Fruit fly (Drosophila melanogaster) whole organism, embryonic: ENCODE data around the gene GAPsec.

Source experiments
- C15 ChIP-seq: fragments of 200-800 bp; sonication (Bioruptor generic); IDR thresholded peaks from 3 replicates; pipeline ENCODE4 v1.3.6; 2022; ENCODE audit warnings: missing biosample characterization, missing genetic modification characterization
- CG10959 ChIP-seq: fragments of 200-800 bp; sonication (Bioruptor generic); IDR thresholded peaks from 2 replicates; pipeline ENCODE4 v1.3.6; 2022; ENCODE audit warnings: missing biosample characterization, missing genetic modification characterization
- CG12942 ChIP-seq: fragments of 200-800 bp; sonication (Bioruptor generic); optimal IDR thresholded peaks from 3 replicates; lab custom pipeline; 2016; ENCODE audit warnings: missing biosample characterization, missing genetic modification characterization
- CG18011 ChIP-seq: fragments of 200-800 bp; sonication (Bioruptor generic); optimal IDR thresholded peaks from 2 replicates; lab custom pipeline; 2017; ENCODE audit warnings: missing biosample characterization, missing genetic modification characterization, mild to moderate bottlenecking, moderate library complexity, missing genotype
- CG2712 ChIP-seq: fragments of 200-800 bp; optimal IDR thresholded peaks from 3 replicates; lab custom pipeline; 2019; ENCODE audit warnings: missing biosample characterization, mild to moderate bottlenecking, missing genetic modification characterization, moderate library complexity
- CG30020 ChIP-seq: fragments of 200-800 bp; optimal IDR thresholded peaks from 2 replicates; lab custom pipeline; 2019; ENCODE audit warnings: missing biosample characterization, mild to moderate bottlenecking, missing genetic modification characterization, moderate library complexity
- CG32772 ChIP-seq: fragments of 200-800 bp; sonication (Bioruptor generic); IDR thresholded peaks from 2 replicates; pipeline ENCODE4 v1.3.6; 2022; ENCODE audit warnings: missing biosample characterization, missing genetic modification characterization
- CG33213 ChIP-seq: fragments of 200-800 bp; sonication (Bioruptor generic); optimal IDR thresholded peaks from 3 replicates; lab custom pipeline; 2016; ENCODE audit warnings: missing biosample characterization, missing genetic modification characterization
- CG4404 ChIP-seq: fragments of 200-800 bp; sonication (Bioruptor generic); IDR thresholded peaks from 2 replicates; pipeline ENCODE4 v1.3.6; 2022; ENCODE audit warnings: missing biosample characterization, missing genetic modification characterization
- CG6765 ChIP-seq: fragments of 200-800 bp; sonication (Bioruptor generic); optimal IDR thresholded peaks from 3 replicates; lab custom pipeline; 2017; ENCODE audit warnings: missing biosample characterization, mild to moderate bottlenecking, missing genetic modification characterization
- CG8478 ChIP-seq: fragments of >200 bp; optimal IDR thresholded peaks from 2 replicates; lab custom pipeline; 2018
- CG9437 ChIP-seq: fragments of 200-800 bp; sonication (Bioruptor generic); optimal IDR thresholded peaks from 2 replicates; lab custom pipeline; 2018; ENCODE audit warnings: missing biosample characterization, mild to moderate bottlenecking, missing genetic modification characterization
- CG9609 ChIP-seq: fragments of 200-800 bp; sonication (Bioruptor generic); optimal IDR thresholded peaks from 3 replicates; lab custom pipeline; 2016; ENCODE audit warnings: missing biosample characterization, missing genetic modification characterization
- CG9727 ChIP-seq: fragments of 200-800 bp; sonication (Bioruptor generic); optimal IDR thresholded peaks from 3 replicates; lab custom pipeline; 2017; ENCODE audit warnings: missing biosample characterization, mild to moderate bottlenecking, missing genetic modification characterization
- Camta ChIP-seq: fragments of 200-800 bp; sonication (Bioruptor generic); optimal IDR thresholded peaks from 2 replicates; lab custom pipeline; 2016; ENCODE audit warnings: missing biosample characterization, missing genetic modification characterization
- CkIIα-i1 ChIP-seq: fragments of 200-800 bp; sonication (Bioruptor generic); IDR thresholded peaks from 2 replicates; pipeline ENCODE4 v1.3.6; 2022; ENCODE audit warnings: missing biosample characterization, missing genetic modification characterization
- D19B ChIP-seq: fragments of 200-800 bp; sonication (Bioruptor generic); optimal IDR thresholded peaks from 2 replicates; lab custom pipeline; 2017; ENCODE audit warnings: missing biosample characterization, mild to moderate bottlenecking, missing genetic modification characterization
- Ets65A ChIP-seq: fragments of 200-800 bp; sonication (Bioruptor generic); peaks from one replicate; lab custom pipeline; 2016; ENCODE audit warnings: missing biosample characterization, missing genetic modification characterization
- Ptx1 ChIP-seq: fragments of 200-800 bp; sonication (Bioruptor generic); IDR thresholded peaks from 2 replicates; pipeline ENCODE4 v1.3.6; 2022; ENCODE audit warnings: missing biosample characterization, missing genetic modification characterization
- al ChIP-seq: fragments of 200-800 bp; sonication (Bioruptor generic); IDR thresholded peaks from 2 replicates; pipeline ENCODE4 v1.3.6; 2022; ENCODE audit warnings: missing biosample characterization, missing genetic modification characterization
- corto ChIP-seq: fragments of 200-800 bp; sonication (Bioruptor generic); optimal IDR thresholded peaks from 2 replicates; lab custom pipeline; 2016; ENCODE audit warnings: missing biosample characterization, mild to moderate bottlenecking, missing genetic modification characterization, moderate library complexity
- dimm ChIP-seq: fragments of 200-800 bp; sonication (Bioruptor generic); IDR thresholded peaks from 2 replicates; pipeline ENCODE4 v1.3.6; 2022; ENCODE audit warnings: missing biosample characterization, missing genetic modification characterization
- dysf ChIP-seq: fragments of 200-800 bp; sonication (Bioruptor generic); IDR thresholded peaks from 3 replicates; pipeline ENCODE4 v1.3.6; 2022; ENCODE audit warnings: missing biosample characterization, missing genetic modification characterization
- ewg ChIP-seq: fragments of 200-800 bp; sonication (Bioruptor generic); optimal IDR thresholded peaks from 3 replicates; lab custom pipeline; 2017; ENCODE audit warnings: mild to moderate bottlenecking, missing biosample characterization, missing genetic modification reagents, missing genetic modification characterization
- gem ChIP-seq: fragments of 200-800 bp; sonication (Bioruptor generic); optimal IDR thresholded peaks from 2 replicates; lab custom pipeline; 2019; ENCODE audit warnings: missing biosample characterization, mild to moderate bottlenecking, missing genetic modification characterization, moderate library complexity
- gro ChIP-seq: fragments of 200-800 bp; sonication (Bioruptor generic); optimal IDR thresholded peaks from 2 replicates; lab custom pipeline; 2016; ENCODE audit warnings: missing biosample characterization, missing genetic modification characterization
- gsb ChIP-seq: fragments of 200-800 bp; sonication (Bioruptor generic); IDR thresholded peaks from 2 replicates; pipeline ENCODE4 v1.3.6; 2022; ENCODE audit warnings: missing biosample characterization, missing genetic modification characterization
- hbn ChIP-seq: fragments of 200-800 bp; sonication (Bioruptor generic); IDR thresholded peaks from 2 replicates; pipeline ENCODE4 v1.3.6; 2022; ENCODE audit warnings: missing biosample characterization, missing genetic modification characterization; ENCODE audit not compliant: partially characterized antibody
- ind ChIP-seq: fragments of 200-800 bp; sonication (Bioruptor generic); optimal IDR thresholded peaks from 3 replicates; lab custom pipeline; 2016; ENCODE audit warnings: missing biosample characterization, missing genetic modification characterization
- lab ChIP-seq: fragments of 200-800 bp; sonication (Bioruptor generic); optimal IDR thresholded peaks from 3 replicates; lab custom pipeline; 2017; ENCODE audit warnings: missing biosample characterization, missing genetic modification characterization, mild to moderate bottlenecking, moderate library complexity, missing genetic modification reagents
- lmd ChIP-seq: fragments of 200-800 bp; sonication (Bioruptor generic); IDR thresholded peaks from 2 replicates; pipeline ENCODE4 v1.3.6; 2022; ENCODE audit warnings: missing biosample characterization, missing genetic modification characterization
- otp ChIP-seq: fragments of 200-800 bp; sonication (Bioruptor generic); IDR thresholded peaks from 3 replicates; pipeline ENCODE4, ENCODE4 v1.3.6; 2022; ENCODE audit warnings: missing biosample characterization, missing genetic modification characterization
- row ChIP-seq: fragments of 200-800 bp; sonication (Bioruptor generic); IDR thresholded peaks from 3 replicates; pipeline ENCODE4 v1.3.6; 2022; ENCODE audit warnings: missing biosample characterization, missing genetic modification characterization
- sens ChIP-seq: fragments of 200-800 bp; sonication (Bioruptor generic); peaks from one replicate; lab custom pipeline; 2016; ENCODE audit warnings: missing biosample characterization, missing genetic modification characterization
- slbo ChIP-seq: fragments of 200-800 bp; sonication (Bioruptor generic); IDR thresholded peaks from 2 replicates; pipeline ENCODE4 v1.3.6; 2022; ENCODE audit warnings: missing biosample characterization, missing genetic modification characterization
- stwl ChIP-seq: fragments of 200-800 bp; sonication (Bioruptor generic); optimal IDR thresholded peaks from 3 replicates; lab custom pipeline; 2018; ENCODE audit warnings: missing biosample characterization, mild to moderate bottlenecking, missing genetic modification characterization, moderate library complexity
- tll ChIP-seq, 2 experiments: fragments of 200-800 bp in 1 of 2; fragments of >200 bp in 1 of 2; sonication (Bioruptor generic) in 1 of 2; optimal IDR thresholded peaks; 2 replicates each; lab custom pipeline; 2017 to 2019; ENCODE audit warnings: missing biosample characterization in 2 of 2, missing genetic modification characterization in 2 of 2, mild to moderate bottlenecking in 1 of 2, moderate library complexity in 1 of 2
- vvl ChIP-seq: fragments of 200-800 bp; sonication (Bioruptor generic); IDR thresholded peaks from 2 replicates; pipeline ENCODE4 v1.3.6; 2022; ENCODE audit warnings: missing biosample characterization, missing genetic modification characterization
- wek ChIP-seq: fragments of 200-800 bp; sonication (Bioruptor generic); optimal IDR thresholded peaks from 3 replicates; lab custom pipeline; 2018; ENCODE audit warnings: missing biosample characterization, mild to moderate bottlenecking, missing genetic modification characterization, moderate library complexity
- zen ChIP-seq: fragments of 200-800 bp; sonication (Bioruptor generic); optimal IDR thresholded peaks from 3 replicates; lab custom pipeline; 2018; ENCODE audit warnings: missing biosample characterization, mild to moderate bottlenecking, missing genetic modification characterization, moderate library complexity
- zen2 ChIP-seq: fragments of 200-800 bp; sonication (Bioruptor generic); IDR thresholded peaks from 3 replicates; pipeline ENCODE4 v1.3.6; 2022; ENCODE audit warnings: missing biosample characterization, missing genetic modification characterization; ENCODE audit not compliant: partially characterized antibody

Gene GAPsec

DNA sequence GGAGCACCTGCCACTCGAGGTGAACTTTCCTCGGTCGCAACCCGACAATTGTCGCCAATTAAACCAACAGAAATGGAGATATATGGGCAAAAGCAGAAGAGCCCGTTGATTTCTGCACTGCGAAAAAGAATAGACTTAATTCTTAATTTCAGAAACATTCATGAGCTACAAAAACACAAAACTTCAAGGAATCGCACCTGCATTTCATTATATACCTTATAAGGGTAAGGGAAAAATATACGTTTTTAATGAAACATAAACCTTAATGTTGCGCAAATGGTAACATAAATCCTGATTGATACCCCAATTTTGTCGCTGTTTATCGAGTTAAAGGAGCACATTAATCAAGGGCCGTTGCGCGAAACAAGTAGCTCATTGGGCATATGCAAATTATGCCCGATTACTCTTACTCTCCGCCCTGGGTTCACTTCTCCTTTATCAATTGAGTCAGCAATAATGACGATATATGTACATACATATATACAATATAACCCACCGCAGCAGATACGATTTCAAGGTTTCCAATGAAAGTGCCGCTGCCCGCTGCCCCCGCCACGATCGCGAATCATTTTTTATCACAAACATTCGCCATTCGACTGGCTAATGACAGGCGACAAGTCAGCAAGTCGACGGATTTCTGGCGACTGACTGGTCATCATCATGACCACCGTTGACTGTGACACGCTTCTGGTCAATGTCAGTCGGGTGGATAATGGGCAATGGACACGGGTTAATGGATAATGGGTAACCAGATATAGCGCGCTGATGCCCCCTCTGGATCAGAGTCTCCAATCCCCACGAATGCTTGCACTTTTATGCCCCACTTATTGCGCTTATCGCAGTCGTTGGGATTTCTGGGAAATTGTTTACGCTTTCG, 38.3 kb upstream of the GAPsec start:
- TF ChIP-seq ewg (GFP tag; lab: Kevin White, UChicago) = no peak
- no peak for TF ChIP-seq CG8478
- TF ChIP-seq sens (GFP tag; lab: Kevin White, UChicago) = peak; percentile 61

DNA sequence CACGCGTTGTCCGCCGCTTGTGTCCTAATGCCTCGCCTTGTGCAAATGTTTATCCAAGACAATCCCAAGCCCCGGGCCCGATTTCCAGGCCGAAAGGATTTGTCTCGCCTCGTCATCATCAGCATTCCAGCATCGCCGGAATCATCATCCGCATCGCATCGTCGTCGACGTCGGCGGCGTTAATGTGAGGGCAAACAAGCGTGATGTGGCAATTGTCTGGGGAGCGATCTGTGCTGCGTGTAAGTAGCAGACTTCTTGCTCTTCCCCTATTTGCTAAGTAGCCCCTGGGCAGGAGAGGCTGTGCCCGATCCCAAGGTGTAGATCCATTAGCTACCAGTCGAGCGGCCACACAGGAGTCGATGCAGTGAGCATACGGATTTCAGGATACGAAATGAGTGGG, 37.1 kb upstream of the GAPsec start:
- TF ChIP-seq zen2 (GFP tag; lab: Robert Waterston, UW) (no peak), CG30020 (no peak), slbo (GFP tag; lab: Robert Waterston, UW) (0 out of 2 replicates have a peak, but pooled peaks have one; percentile 4), zen (peak; percentile 92), CG6765 (no peak), tll (GFP tag; optimal IDR thresholded peaks at IDR 0.05; lab: Kevin White, UChicago) (peak in 1 of 2 experiments; percentile 72), gro (GFP tag; lab: Kevin White, UChicago) (no peak), sens (GFP tag; lab: Kevin White, UChicago) (peak; percentile 33)

- TF ChIP-seq vvl (GFP tag; lab: Robert Waterston, UW) = no peak
- TF ChIP-seq CkIIα-i1 (GFP tag; lab: Robert Waterston, UW) = no peak
- 0 out of 2 replicates have a peak, but pooled peaks have one; percentile 6 for TF ChIP-seq al (GFP tag; lab: Robert Waterston, UW)
Observed at dm6 chr3L:8659601-8660000, 35.9 kb upstream of the GAPsec start.

- TF ChIP-seq CG33213 (GFP tag; lab: Kevin White, UChicago) (no peak), Ets65A (GFP tag; lab: Kevin White, UChicago) (peak; percentile 75), CG10959 (GFP tag; lab: Robert Waterston, UW) (no peak), CG12942 (GFP tag; lab: Kevin White, UChicago) (no peak), otp (GFP tag; lab: Robert Waterston, UW) (no peak), CG18011 (GFP tag; lab: Kevin White, UChicago) (no peak), hbn (GFP tag; lab: Robert Waterston, UW) (no peak)
Observed at dm6 chr3L:8657787-8658186, 34.1 kb upstream of the GAPsec start.

DNA sequence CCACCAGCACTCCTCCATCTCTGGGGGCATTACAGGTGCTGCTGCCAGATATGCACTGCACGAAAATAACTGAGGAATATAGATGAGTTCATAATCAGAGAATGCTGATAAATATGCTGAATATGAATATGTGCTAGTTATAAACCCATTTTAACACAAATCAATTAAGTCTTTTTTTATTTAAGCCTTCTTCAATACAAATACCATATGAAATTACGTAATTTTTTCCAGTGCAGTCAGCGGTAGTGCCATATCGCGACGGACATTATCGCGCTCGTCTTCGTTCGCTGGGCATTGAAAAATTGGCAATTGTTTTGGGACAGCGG, 33.7 kb upstream of the GAPsec start:
- TF ChIP-seq Ptx1 (0 out of 2 replicates have a peak, but pooled peaks have one; percentile 28), Camta (GFP tag; lab: Kevin White, UChicago) (peak; percentile 13), CG9437 (GFP tag; lab: Kevin White, UChicago) (no peak), dimm (no peak), D19B (GFP tag; lab: Kevin White, UChicago) (no peak), CG6765 (no peak), CG9609 (GFP tag; lab: Kevin White, UChicago) (no peak), wek (GFP tag; lab: Kevin White, UChicago) (no peak), C15 (GFP tag; lab: Robert Waterston, UW) (no peak), lab (peak; percentile 27), zen (peak; percentile 6), CG9727 (GFP tag; lab: Kevin White, UChicago) (peak; percentile 21), zen2 (GFP tag; lab: Robert Waterston, UW) (no peak), lmd (GFP tag; lab: Robert Waterston, UW) (peak; percentile 38; the same call in 1 of the 2 replicates), ind (peak; percentile 2), stwl (no peak), CG32772 (no peak), gsb (GFP tag; lab: Robert Waterston, UW) (peak; percentile 2; the same call in 1 of the 2 replicates), gem (tag; lab: Kevin White, UChicago) (peak; percentile 26), gro (GFP tag; lab: Kevin White, UChicago) (no peak), row (GFP tag; lab: Robert Waterston, UW) (peak; percentile 40; the same call in 2 of the 3 replicates), CG2712 (peak; percentile 23), CG4404 (peak; percentile 31; the same call in 1 of the 2 replicates), dysf (GFP tag; lab: Robert Waterston, UW) (peak; percentile 38; the same call in 1 of the 3 replicates), vvl (GFP tag; lab: Robert Waterston, UW) (peak; percentile 22; the same call in 1 of the 2 replicates), slbo (GFP tag; lab: Robert Waterston, UW) (0 out of 2 replicates have a peak, but pooled peaks have one; percentile 20), corto (peak; percentile 85)
